Worm (Caenorhabditis elegans) whole organism, late embryonic: Measurements from ENCODE around the gene Y16E11A.4.
"Not testable (repeated sequence)": the region's sequence is repeated elsewhere in the genome, so short reads cannot be mapped to it uniquely, and the experiment has no call there.

Experiments used
- F13H6.1 ChIP-seq: sonication (generic microtip); optimal IDR thresholded peaks from 2 replicates; lab custom pipeline; 2016; ENCODE audit warnings: missing genetic modification characterization, missing compliant biosample characterization
- K09A11.1 ChIP-seq: sonication (generic microtip); optimal IDR thresholded peaks from 2 replicates; lab custom pipeline; 2017; ENCODE audit warnings: antibody characterized with exemption, mild to moderate bottlenecking, missing genetic modification characterization, missing compliant biosample characterization; ENCODE audit not compliant: insufficient read depth
- T23F11.4 ChIP-seq: fragments of 200-800 bp; sonication (Bioruptor generic); optimal IDR thresholded peaks from 2 replicates; lab custom pipeline; 2018; ENCODE audit warnings: mild to moderate bottlenecking, missing genetic modification characterization, missing compliant biosample characterization
- ceh-14 ChIP-seq: sonication (generic microtip); optimal IDR thresholded peaks from 2 replicates; lab custom pipeline; 2016; ENCODE audit warnings: missing genotype, missing genetic modification characterization, missing compliant biosample characterization
- ceh-18 ChIP-seq: sonication (generic microtip); optimal IDR thresholded peaks from 2 replicates; lab custom pipeline; 2016; ENCODE audit warnings: missing genetic modification characterization, missing compliant biosample characterization
- ceh-2 ChIP-seq: sonication (generic microtip); optimal IDR thresholded peaks from 2 replicates; lab custom pipeline; 2016; ENCODE audit warnings: missing genotype, missing genetic modification characterization, missing compliant biosample characterization
- ceh-9 ChIP-seq: sonication (generic microtip); optimal IDR thresholded peaks from 2 replicates; lab custom pipeline; 2016; ENCODE audit warnings: mild to moderate bottlenecking, missing genetic modification characterization, inconsistent platforms, missing compliant biosample characterization
- elt-2 ChIP-seq: sonication (generic microtip); optimal IDR thresholded peaks from 2 replicates; lab custom pipeline; 2016; ENCODE audit warnings: missing genetic modification reagents, missing genetic modification characterization, missing compliant biosample characterization
- ets-4 ChIP-seq: sonication (generic microtip); optimal IDR thresholded peaks from 2 replicates; lab custom pipeline; 2016; ENCODE audit warnings: missing genetic modification characterization, missing compliant biosample characterization
- eyg-1 ChIP-seq: sonication (generic microtip); optimal IDR thresholded peaks from 2 replicates; lab custom pipeline; 2016; ENCODE audit warnings: missing genotype, missing genetic modification characterization, missing compliant biosample characterization
- fax-1 ChIP-seq: sonication (generic microtip); optimal IDR thresholded peaks from 2 replicates; lab custom pipeline; 2016; ENCODE audit warnings: missing genotype, missing genetic modification characterization, missing compliant biosample characterization
- gmeb-2 ChIP-seq: sonication (generic microtip); optimal IDR thresholded peaks from 2 replicates; lab custom pipeline; 2016; ENCODE audit warnings: missing genetic modification characterization, inconsistent platforms, missing compliant biosample characterization
- lin-11 ChIP-seq: fragments of 200-800 bp; sonication (Bioruptor generic); optimal IDR thresholded peaks from 2 replicates; lab custom pipeline; 2018; ENCODE audit warnings: mild to moderate bottlenecking, missing genetic modification characterization, missing compliant biosample characterization
- pag-3 ChIP-seq: sonication (generic microtip); optimal IDR thresholded peaks from 2 replicates; lab custom pipeline; 2016; ENCODE audit warnings: missing compliant biosample characterization, missing genetic modification characterization, borderline replicate concordance
- pha-4 ChIP-seq: fragments of 150-350 bp; optimal IDR thresholded peaks from 2 replicates; lab custom pipeline; 2018; ENCODE audit warnings: missing biosample characterization, missing genetic modification reagents, missing genetic modification characterization
- ref-2 ChIP-seq: sonication (generic microtip); optimal IDR thresholded peaks from 2 replicates; lab custom pipeline; 2016; ENCODE audit warnings: missing genetic modification characterization, missing compliant biosample characterization
- rnt-1 ChIP-seq: sonication (generic microtip); optimal IDR thresholded peaks from 2 replicates; lab custom pipeline; 2016; ENCODE audit warnings: missing genetic modification characterization, missing compliant biosample characterization
- sdc-2 ChIP-seq: sonication (generic microtip); optimal IDR thresholded peaks from 2 replicates; lab custom pipeline; 2016; ENCODE audit warnings: missing genotype, missing genetic modification characterization, missing compliant biosample characterization
- tbx-2 ChIP-seq: sonication (generic microtip); optimal IDR thresholded peaks from 2 replicates; lab custom pipeline; 2016; ENCODE audit warnings: missing genetic modification characterization, missing compliant biosample characterization
- ztf-16 ChIP-seq: sonication (generic microtip); optimal IDR thresholded peaks from 2 replicates; lab custom pipeline; 2017; ENCODE audit warnings: missing genetic modification characterization, missing compliant biosample characterization

Y16E11A.4 gene

ce11 chrII:2030367-2030766 is 43.3 kb downstream of the Y16E11A.4 start, which contains the start of gene bath-3:
Gene bath-3, minus strand, starts transcription at chrII:2030467.
- TF ChIP-seq ceh-9 (tag; lab: Kevin White, UChicago) (no peak), lin-11 (tag; lab: Kevin White, UChicago) (no peak), ceh-2 (tag; lab: Kevin White, UChicago) (no peak)

- TF ChIP-seq eyg-1 (tag; lab: Kevin White, UChicago) (no peak), ceh-18 (tag; lab: Kevin White, UChicago) (no peak)
Measured at ce11 chrII:2031852-2032251, 44.8 kb downstream of the Y16E11A.4 start, which contains the start of gene bath-5. Gene bath-5, minus strand, starts transcription at chrII:2031952.

ce11 chrII:2032282-2032681 is 45.2 kb downstream of the Y16E11A.4 start, which contains the start of gene btb-4:
Gene btb-4, plus strand, starts transcription at chrII:2032316.
- TF ChIP-seq ceh-2 (tag; lab: Kevin White, UChicago); elt-2 (tag; lab: Kevin White, UChicago); T23F11.4 (GFP tag; lab: Kevin White, UChicago): not testable (repeated sequence)

ce11 chrII:2033286-2033685 is 46.2 kb downstream of the Y16E11A.4 start, which contains the start of gene F59H6.14:
Gene F59H6.14, plus strand, starts transcription at chrII:2033586.
- TF ChIP-seq ceh-2 (tag; lab: Kevin White, UChicago) (no peak), ets-4 (no peak), pha-4 (tag; lab: Kevin White, UChicago) (no peak), fax-1 (tag; lab: Kevin White, UChicago) (no peak), ztf-16 (tag; lab: Kevin White, UChicago) (no peak), rnt-1 (tag; lab: Kevin White, UChicago) (no peak), sdc-2 (tag; lab: Kevin White, UChicago) (no peak), ref-2 (tag; lab: Kevin White, UChicago) (no peak), K09A11.1 (no peak), F13H6.1 (no peak), pag-3 (no peak), eyg-1 (tag; lab: Kevin White, UChicago) (no peak), tbx-2 (tag; lab: Kevin White, UChicago) (no peak), gmeb-2 (no peak), ceh-14 (tag; lab: Kevin White, UChicago) (no peak)
